Worm (Caenorhabditis elegans): ENCODE measurements around the gene C16D9.9.

The C16D9.9 gene

ce11 chrV:8245457-8245856 is 18.6 kb upstream of the C16D9.9 start, which contains the start of gene C16D9.5:
C16D9.5 (minus strand) TSS chrV:8245557.
- TF ChIP-seq nhr-237 (tag; optimal IDR thresholded peaks at IDR 0.05) (no peak), blmp-1 (tag; optimal IDR thresholded peaks at IDR 0.05) (no peak), ces-1 (GFP tag; optimal IDR thresholded peaks at IDR 0.05) (no peak), ceh-83 (GFP tag; optimal IDR thresholded peaks at IDR 0.05) (no peak), zip-8 (tag; optimal IDR thresholded peaks at IDR 0.05) (no peak), snpc-4 (tag; optimal IDR thresholded peaks at IDR 0.05) (no peak), ham-2 (GFP tag; optimal IDR thresholded peaks at IDR 0.05) (no peak), lsy-2 (tag; optimal IDR thresholded peaks at IDR 0.05) (no peak), M03D4.4 (tag; optimal IDR thresholded peaks at IDR 0.05) (no peak), nhr-2 (tag; optimal IDR thresholded peaks at IDR 0.05) (no peak), cnd-1 (tag; optimal IDR thresholded peaks at IDR 0.05) (no peak), mep-1 (tag; optimal IDR thresholded peaks at IDR 0.05) (no peak)

- TF ChIP-seq sptf-1 (tag; optimal IDR thresholded peaks at IDR 0.05) (no peak), nhr-76 (tag; optimal IDR thresholded peaks at IDR 0.05) (no peak), M03D4.4 (tag; optimal IDR thresholded peaks at IDR 0.05) (no peak), ceh-43 (GFP tag; optimal IDR thresholded peaks at IDR 0.05) (no peak), nhr-12 (tag; optimal IDR thresholded peaks at IDR 0.05) (no peak), ces-1 (GFP tag; optimal IDR thresholded peaks at IDR 0.05) (no peak), tbx-8 (GFP tag; optimal IDR thresholded peaks at IDR 0.05) (no peak), ham-2 (GFP tag; optimal IDR thresholded peaks at IDR 0.05) (no peak), ceh-83 (GFP tag; optimal IDR thresholded peaks at IDR 0.05) (peak; percentile 71), lin-32 (GFP tag; optimal IDR thresholded peaks at IDR 0.05) (no peak), bed-3 (GFP tag; optimal IDR thresholded peaks at IDR 0.05) (no peak), pha-4 (tag; optimal IDR thresholded peaks at IDR 0.05) (no peak), mls-2 (tag; optimal IDR thresholded peaks at IDR 0.05) (no peak), nhr-28 (tag; optimal IDR thresholded peaks at IDR 0.05) (no peak), hlh-1 (tag; optimal IDR thresholded peaks at IDR 0.05) (peak; percentile 43), elt-1 (tag; optimal IDR thresholded peaks at IDR 0.05; ENCODE audit: borderline replicate concordance, insufficient read depth) (no peak)
These were observed 16.5 kb upstream of the C16D9.9 start for ce11 chrV:8247311-8248105.

- TF ChIP-seq ceh-43 (GFP tag; optimal IDR thresholded peaks at IDR 0.05) (no peak), nhr-237 (tag; optimal IDR thresholded peaks at IDR 0.05) (no peak), lsy-2 (tag; optimal IDR thresholded peaks at IDR 0.05) (no peak), sptf-1 (tag; optimal IDR thresholded peaks at IDR 0.05) (no peak), ztf-11 (tag; optimal IDR thresholded peaks at IDR 0.05) (no peak), unc-120 (tag; optimal IDR thresholded peaks at IDR 0.05; ENCODE audit: poor library complexity, severe bottlenecking) (no peak), hlh-1 (tag; optimal IDR thresholded peaks at IDR 0.05) (no peak), nhr-12 (tag; optimal IDR thresholded peaks at IDR 0.05) (no peak)
These were observed 13.8 kb upstream of the C16D9.9 start, which contains the start of gene C16D9.6 for ce11 chrV:8250208-8250607. C16D9.6 (minus strand) TSS chrV:8250308.

- TF ChIP-seq ceh-83 (GFP tag; optimal IDR thresholded peaks at IDR 0.05) = no peak
- no peak for TF ChIP-seq elt-1 (tag; optimal IDR thresholded peaks at IDR 0.05; ENCODE audit: borderline replicate concordance, insufficient read depth)
These were observed 13.0 kb upstream of the C16D9.9 start for ce11 chrV:8251075-8251474.

ce11 chrV:8252532-8252931 is 11.5 kb upstream of the C16D9.9 start:
- TF ChIP-seq ztf-11 (tag; optimal IDR thresholded peaks at IDR 0.05) = no peak
- no peak for TF ChIP-seq lin-32 (GFP tag; optimal IDR thresholded peaks at IDR 0.05)
- TF ChIP-seq mep-1 (tag; optimal IDR thresholded peaks at IDR 0.05) = no peak
- TF ChIP-seq elt-1 (tag; optimal IDR thresholded peaks at IDR 0.05; ENCODE audit: borderline replicate concordance, insufficient read depth) = no peak
- no peak for TF ChIP-seq unc-39 (tag; optimal IDR thresholded peaks at IDR 0.05)
- TF ChIP-seq ceh-43 (GFP tag; optimal IDR thresholded peaks at IDR 0.05) = no peak
- TF ChIP-seq tbx-8 (GFP tag; optimal IDR thresholded peaks at IDR 0.05) = no peak
- peak; percentile 15 for TF ChIP-seq hlh-1 (tag; optimal IDR thresholded peaks at IDR 0.05)
- TF ChIP-seq unc-62 (GFP tag; optimal IDR thresholded peaks at IDR 0.05) = peak; percentile 84
- TF ChIP-seq elt-3 (tag; optimal IDR thresholded peaks at IDR 0.05) = no peak
- TF ChIP-seq ceh-83 (GFP tag; optimal IDR thresholded peaks at IDR 0.05) = no peak
- TF ChIP-seq mab-5 (tag; optimal IDR thresholded peaks at IDR 0.05) = peak; percentile 53
- TF ChIP-seq nhr-12 (tag; optimal IDR thresholded peaks at IDR 0.05) = no peak
- TF ChIP-seq ceh-39 (tag; optimal IDR thresholded peaks at IDR 0.05) = no peak
- TF ChIP-seq ces-1 (GFP tag; optimal IDR thresholded peaks at IDR 0.05) = no peak
- no peak for TF ChIP-seq bed-3 (GFP tag; optimal IDR thresholded peaks at IDR 0.05)
- TF ChIP-seq nhr-76 (tag; optimal IDR thresholded peaks at IDR 0.05) = no peak
- no peak for TF ChIP-seq nhr-28 (tag; optimal IDR thresholded peaks at IDR 0.05)
- no peak for TF ChIP-seq snpc-4 (tag; optimal IDR thresholded peaks at IDR 0.05)
- no peak for TF ChIP-seq nhr-237 (tag; optimal IDR thresholded peaks at IDR 0.05)
- TF ChIP-seq blmp-1 (tag; optimal IDR thresholded peaks at IDR 0.05) = no peak
- TF ChIP-seq zip-8 (tag; optimal IDR thresholded peaks at IDR 0.05) = no peak
- no peak for TF ChIP-seq flh-1 (GFP tag; optimal IDR thresholded peaks at IDR 0.05)
- no peak for TF ChIP-seq cnd-1 (tag; optimal IDR thresholded peaks at IDR 0.05)

All from whole organism, mixed stage, embryonic.